Worm (Caenorhabditis elegans): Measurements from ENCODE around the gene K02E11.7.

DNA sequence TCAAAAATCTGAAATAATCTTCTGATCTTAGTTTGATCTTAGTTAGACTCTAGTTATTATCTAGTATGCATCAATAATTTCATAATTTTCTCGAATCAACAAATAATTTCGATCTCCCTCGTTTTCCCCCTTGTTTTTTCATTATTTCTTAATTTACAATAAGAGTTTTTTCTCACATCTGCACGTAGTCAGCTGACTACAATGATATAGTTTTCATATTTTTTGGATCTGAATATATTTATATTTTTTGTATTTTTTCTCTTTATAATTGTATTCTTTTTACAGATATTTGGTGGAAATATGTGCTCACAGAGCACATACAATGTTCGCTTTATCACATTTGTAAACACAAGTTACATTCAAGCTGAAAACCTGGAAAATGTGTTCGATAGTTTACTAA, 10.2 kb downstream of the K02E11.7 start, which contains the start of gene sre-7:
- TF ChIP-seq him-1 (tag; optimal IDR thresholded peaks at IDR 0.05) (no peak), W03F9.2 (tag; optimal IDR thresholded peaks at IDR 0.05) (no peak), dao-5 (tag; optimal IDR thresholded peaks at IDR 0.05) (no peak)
